Worm (Caenorhabditis elegans) whole organism, L2 larva: ENCODE results near the gene Y53G8AR.9.
"Not testable (repeated sequence)": the region's sequence is repeated elsewhere in the genome, so short reads cannot be mapped to it uniquely, and the experiment has no call there.

Source experiments
- C34F6.9 ChIP-seq: fragments of 150-350 bp; optimal IDR thresholded peaks from 2 replicates; lab custom pipeline; 2014; ENCODE audit warnings: missing biosample characterization, missing genetic modification characterization
- F13H6.1 ChIP-seq: sonication (generic microtip); optimal IDR thresholded peaks from 2 replicates; lab custom pipeline; 2016; ENCODE audit warnings: missing genetic modification characterization, missing compliant biosample characterization
- R02D3.7 ChIP-seq: fragments of 150-350 bp; optimal IDR thresholded peaks from 2 replicates; lab custom pipeline; 2014; ENCODE audit warnings: missing biosample characterization, missing genetic modification characterization
- Y55F3AM.14 ChIP-seq: fragments of 200-800 bp; sonication (Bioruptor generic); optimal IDR thresholded peaks from 2 replicates; lab custom pipeline; 2018; ENCODE audit warnings: mild to moderate bottlenecking, missing genetic modification characterization, missing compliant biosample characterization
- ZK546.5 ChIP-seq: sonication (generic microtip); optimal IDR thresholded peaks from 2 replicates; lab custom pipeline; 2017; ENCODE audit warnings: missing biosample characterization, missing genetic modification characterization
- alr-1 ChIP-seq: fragments of 150-350 bp; optimal IDR thresholded peaks from 2 replicates; lab custom pipeline; 2014; ENCODE audit warnings: missing biosample characterization, missing genetic modification characterization
- aly-2 ChIP-seq: fragments of 150-350 bp; optimal IDR thresholded peaks from 2 replicates; lab custom pipeline; 2014; ENCODE audit warnings: missing biosample characterization, missing genetic modification characterization
- ama-1 ChIP-seq: fragments of 150-350 bp; optimal IDR thresholded peaks from 2 replicates; lab custom pipeline; 2018; ENCODE audit warnings: inconsistent platforms
- blmp-1 ChIP-seq: sonication (generic microtip); optimal IDR thresholded peaks from 2 replicates; lab custom pipeline; 2017; ENCODE audit warnings: missing genetic modification characterization, mild to moderate bottlenecking, missing compliant biosample characterization, antibody characterized with exemption, moderate library complexity; ENCODE audit not compliant: insufficient read depth
- ceh-82 ChIP-seq: fragments of 150-350 bp; optimal IDR thresholded peaks from 2 replicates; lab custom pipeline; 2014; ENCODE audit warnings: missing biosample characterization, missing genetic modification characterization
- crh-2 ChIP-seq: sonication (generic microtip); optimal IDR thresholded peaks from 2 replicates; lab custom pipeline; 2017; ENCODE audit warnings: missing biosample characterization, missing genetic modification characterization
- dmd-4 ChIP-seq: sonication (generic microtip); optimal IDR thresholded peaks from 2 replicates; lab custom pipeline; 2017; ENCODE audit warnings: missing biosample characterization, missing genetic modification characterization
- egl-27 ChIP-seq: sonication (generic microtip); optimal IDR thresholded peaks from 3 replicates; lab custom pipeline; 2017; ENCODE audit warnings: missing biosample characterization, missing genetic modification reagents, missing genetic modification characterization
- elt-1 ChIP-seq: fragments of 150-350 bp; optimal IDR thresholded peaks from 2 replicates; lab custom pipeline; 2014; ENCODE audit warnings: missing biosample characterization, missing genetic modification characterization
- elt-3 ChIP-seq: sonication (generic microtip); optimal IDR thresholded peaks from 2 replicates; lab custom pipeline; 2017; ENCODE audit warnings: missing biosample characterization, missing genetic modification characterization
- fos-1 ChIP-seq: fragments of 150-350 bp; optimal IDR thresholded peaks from 2 replicates; lab custom pipeline; 2014; ENCODE audit warnings: missing biosample characterization, missing genetic modification characterization
- lin-11 ChIP-seq: fragments of 150-350 bp; sonication (generic microtip); optimal IDR thresholded peaks from 2 replicates; lab custom pipeline; 2014; ENCODE audit warnings: missing biosample characterization, missing genetic modification characterization, inconsistent platforms, mixed read lengths
- lin-13 ChIP-seq: fragments of 150-350 bp; optimal IDR thresholded peaks from 2 replicates; lab custom pipeline; 2014; ENCODE audit warnings: missing biosample characterization, missing genetic modification reagents, missing genetic modification characterization
- lin-39 ChIP-seq: fragments of 150-350 bp; optimal IDR thresholded peaks from 2 replicates; lab custom pipeline; 2014; ENCODE audit warnings: missing biosample characterization, missing genetic modification reagents, missing genetic modification characterization
- mab-5 ChIP-seq: fragments of 150-350 bp; optimal IDR thresholded peaks from 2 replicates; lab custom pipeline; 2014; ENCODE audit warnings: missing biosample characterization, missing genetic modification characterization
- mbf-1 ChIP-seq: sonication (generic microtip); optimal IDR thresholded peaks from 2 replicates; lab custom pipeline; 2017; ENCODE audit warnings: missing biosample characterization, missing genetic modification characterization
- nhr-12 ChIP-seq: fragments of 150-350 bp; optimal IDR thresholded peaks from 2 replicates; lab custom pipeline; 2014; ENCODE audit warnings: missing biosample characterization, missing genetic modification characterization
- nhr-129 ChIP-seq: fragments of 150-350 bp; optimal IDR thresholded peaks from 2 replicates; lab custom pipeline; 2014; ENCODE audit warnings: missing biosample characterization, missing genetic modification characterization
- nhr-21 ChIP-seq: fragments of 150-350 bp; optimal IDR thresholded peaks from 2 replicates; lab custom pipeline; 2014; ENCODE audit warnings: missing biosample characterization, missing genetic modification characterization
- nhr-23 ChIP-seq: fragments of 150-350 bp; optimal IDR thresholded peaks from 2 replicates; lab custom pipeline; 2014; ENCODE audit warnings: missing biosample characterization, missing genetic modification reagents, missing genetic modification characterization
- nhr-237 ChIP-seq: fragments of 150-350 bp; optimal IDR thresholded peaks from 2 replicates; lab custom pipeline; 2014; ENCODE audit warnings: missing biosample characterization, missing genetic modification characterization
- nhr-25 ChIP-seq: fragments of 150-350 bp; sonication (generic microtip); optimal IDR thresholded peaks from 3 replicates; lab custom pipeline; 2014; ENCODE audit warnings: missing biosample characterization, missing genetic modification characterization
- nhr-77 ChIP-seq: fragments of 150-350 bp; optimal IDR thresholded peaks from 2 replicates; lab custom pipeline; 2014; ENCODE audit warnings: missing biosample characterization, missing genetic modification characterization
- sem-4 ChIP-seq: fragments of 150-350 bp; optimal IDR thresholded peaks from 2 replicates; lab custom pipeline; 2014; ENCODE audit warnings: missing biosample characterization, missing genetic modification reagents, missing genetic modification characterization
- skn-1 ChIP-seq: sonication (generic microtip); optimal IDR thresholded peaks from 2 replicates; lab custom pipeline; 2017; ENCODE audit warnings: missing biosample characterization, missing genetic modification characterization
- sma-3 ChIP-seq: sonication (generic microtip); optimal IDR thresholded peaks from 2 replicates; lab custom pipeline; 2016; ENCODE audit warnings: missing genetic modification reagents, missing genetic modification characterization, missing compliant biosample characterization
- sma-9 ChIP-seq, 2 experiments: fragments of 150-350 bp in 1 of 2; sonication (generic microtip) in 1 of 2; optimal IDR thresholded peaks; 2 replicates each; lab custom pipeline; 2014 to 2016; ENCODE audit warnings: missing genetic modification characterization in 2 of 2, mild to moderate bottlenecking in 1 of 2, missing biosample characterization in 1 of 2, missing compliant biosample characterization in 1 of 2, missing genetic modification reagents in 1 of 2, moderate library complexity in 1 of 2
- unc-39 ChIP-seq: fragments of 150-350 bp; optimal IDR thresholded peaks from 2 replicates; lab custom pipeline; 2014; ENCODE audit warnings: missing biosample characterization, missing genetic modification characterization
- unc-55 ChIP-seq: fragments of 150-350 bp; sonication (generic microtip); optimal IDR thresholded peaks from 3 replicates; lab custom pipeline; 2014; ENCODE audit warnings: missing biosample characterization, missing genetic modification reagents, missing genetic modification characterization
- zag-1 ChIP-seq: fragments of 150-350 bp; optimal IDR thresholded peaks from 2 replicates; lab custom pipeline; 2014; ENCODE audit warnings: missing biosample characterization, missing genetic modification characterization
- ztf-1 ChIP-seq: fragments of 200-800 bp; sonication (Bioruptor generic); conservative IDR thresholded peaks from 2 replicates; pipeline ENCODE4 v1.3.6; 2022; ENCODE audit warnings: missing genetic modification characterization, missing compliant biosample characterization
- ztf-11 ChIP-seq: sonication (generic microtip); optimal IDR thresholded peaks from 2 replicates; lab custom pipeline; 2017; ENCODE audit warnings: missing biosample characterization, missing genetic modification characterization
- ztf-4 ChIP-seq: fragments of 150-350 bp; optimal IDR thresholded peaks from 2 replicates; lab custom pipeline; 2014; ENCODE audit warnings: missing biosample characterization, missing genetic modification characterization

Gene Y53G8AR.9

DNA sequence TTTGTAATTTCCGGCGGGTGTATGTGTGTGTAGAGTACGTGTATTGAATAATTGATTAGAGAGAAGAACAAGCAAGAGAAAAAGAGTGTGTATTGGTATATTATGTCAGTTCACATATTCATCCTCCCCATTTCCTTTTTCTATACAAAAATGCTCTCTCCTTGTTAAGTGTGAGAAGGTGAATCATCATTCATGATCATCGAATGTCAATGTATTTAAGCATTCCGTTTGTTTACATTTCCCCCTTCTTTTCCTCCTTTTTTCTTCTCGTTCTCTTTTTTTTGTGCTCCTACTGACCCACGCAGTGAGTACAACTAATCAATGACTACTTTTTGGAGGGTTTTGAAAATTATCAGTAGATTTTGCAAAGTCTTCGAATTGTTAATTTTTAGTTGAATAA, 22.4 kb upstream of the Y53G8AR.9 start:
- TF ChIP-seq nhr-21 (no peak), nhr-237 (tag; lab: Kevin White, UChicago) (no peak), sma-9 (GFP tag; optimal IDR thresholded peaks at IDR 0.05; lab: Kevin White, UChicago) (no peak), sma-9 (tag; optimal IDR thresholded peaks at IDR 0.05; lab: Kevin White, UChicago) (no peak), fos-1 (tag; lab: Kevin White, UChicago) (peak; percentile 86), lin-13 (no peak), C34F6.9 (tag; lab: Kevin White, UChicago) (no peak)

DNA sequence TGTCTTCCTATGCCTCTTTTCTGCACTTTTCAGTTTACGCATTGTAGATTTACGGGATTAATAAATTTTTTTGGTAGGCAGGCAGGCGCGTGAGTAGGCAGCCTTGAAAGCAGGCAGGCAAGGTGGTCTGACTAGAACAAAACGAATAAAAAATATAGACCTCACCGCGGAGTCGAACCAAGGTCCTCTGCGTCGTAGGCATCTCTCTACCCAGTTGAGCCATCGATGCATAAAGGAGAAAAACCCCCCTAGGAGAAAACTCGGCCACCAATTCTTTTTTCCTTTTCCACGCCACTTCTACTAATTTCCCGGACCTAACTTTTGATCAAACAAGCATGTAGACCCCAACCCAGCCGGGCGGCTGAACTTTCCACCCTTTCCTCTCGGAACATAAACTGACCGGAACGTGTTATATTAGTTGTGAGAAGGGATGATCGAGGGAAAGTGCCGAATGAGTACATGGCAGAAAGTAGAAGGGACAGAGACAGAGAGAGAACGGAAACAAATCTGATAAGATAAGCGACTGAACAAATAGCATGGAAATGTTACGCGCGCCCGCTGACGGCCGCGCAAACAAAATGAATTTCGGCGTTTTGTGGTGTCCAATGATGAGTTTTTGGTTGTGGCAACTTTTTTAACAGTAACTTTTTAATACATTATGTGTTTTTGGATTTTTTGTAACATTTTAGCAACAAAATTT, 18.4 kb upstream of the Y53G8AR.9 start:
- peak; percentile 37 for TF ChIP-seq sma-3 (GFP tag; lab: Kevin White, UChicago)
- no peak for TF ChIP-seq dmd-4 (tag; lab: Kevin White, UChicago)
- TF ChIP-seq sma-9 (GFP tag; optimal IDR thresholded peaks at IDR 0.05; lab: Kevin White, UChicago) = peak; percentile 73
- no peak for TF ChIP-seq sma-9 (tag; optimal IDR thresholded peaks at IDR 0.05; lab: Kevin White, UChicago)
- no peak for TF ChIP-seq elt-3
- TF ChIP-seq fos-1 (tag; lab: Kevin White, UChicago) = peak; percentile 86
- peak; percentile 15 for TF ChIP-seq F13H6.1 (tag; lab: Kevin White, UChicago)
- TF ChIP-seq unc-55 (GFP tag; lab: Kevin White, UChicago) = no peak
- peak; percentile 32 for TF ChIP-seq nhr-21
- TF ChIP-seq lin-11 (tag; lab: Kevin White, UChicago) = no peak
- no peak for TF ChIP-seq ama-1 (lab: Kevin White, UChicago)
- TF ChIP-seq blmp-1 = peak; percentile 19

DNA sequence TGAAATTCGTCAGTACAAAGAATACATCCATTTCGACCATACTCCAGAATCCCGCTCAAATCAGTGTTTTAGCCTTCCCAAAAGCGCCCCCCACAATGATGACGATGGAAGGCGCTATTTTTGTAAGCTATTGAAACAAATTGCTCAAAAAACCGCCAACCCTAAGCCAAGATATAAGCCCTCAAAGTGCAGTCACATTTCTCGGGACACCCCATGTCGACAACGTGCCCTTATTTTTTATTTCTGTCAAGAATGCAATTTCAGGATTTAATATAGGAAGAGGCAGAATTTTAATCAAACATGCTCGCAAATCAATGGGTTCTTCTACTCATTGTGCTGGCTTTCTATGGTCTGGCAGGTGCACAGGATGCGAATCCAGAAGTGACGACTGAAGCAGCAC, 11.7 kb upstream of the Y53G8AR.9 start, which contains the start of gene Y53G8AR.1:
TSS of gene Y53G8AR.1 (plus strand) at position 301 of the 400 bp plus-strand sequence.
- TF ChIP-seq ztf-4, R02D3.7, ztf-11: not testable (repeated sequence)

DNA sequence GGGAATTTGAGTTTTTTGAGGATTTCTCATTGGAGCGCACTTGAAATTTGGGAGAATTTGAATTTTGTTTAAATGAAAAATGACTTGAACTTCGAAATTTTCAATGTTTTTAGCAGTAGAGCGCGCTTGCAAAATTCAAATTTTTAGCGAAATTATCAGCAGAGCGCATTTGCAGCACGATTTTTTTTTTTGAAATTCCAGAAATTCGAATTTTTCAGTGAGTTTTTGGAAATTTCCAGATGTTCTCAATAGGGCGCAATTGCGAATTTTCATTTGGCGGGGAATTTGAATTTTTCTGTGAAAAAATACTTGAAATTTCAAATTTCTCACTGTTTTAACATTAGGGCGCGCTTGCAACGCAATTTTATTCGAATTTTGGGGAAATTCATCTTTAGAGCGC, 10.7 kb upstream of the Y53G8AR.9 start:
- TF ChIP-seq nhr-12 (tag; lab: Kevin White, UChicago) (no peak), skn-1 (tag; lab: Kevin White, UChicago) (no peak), ztf-11 (no peak), elt-1 (no peak), blmp-1 (no peak)

DNA sequence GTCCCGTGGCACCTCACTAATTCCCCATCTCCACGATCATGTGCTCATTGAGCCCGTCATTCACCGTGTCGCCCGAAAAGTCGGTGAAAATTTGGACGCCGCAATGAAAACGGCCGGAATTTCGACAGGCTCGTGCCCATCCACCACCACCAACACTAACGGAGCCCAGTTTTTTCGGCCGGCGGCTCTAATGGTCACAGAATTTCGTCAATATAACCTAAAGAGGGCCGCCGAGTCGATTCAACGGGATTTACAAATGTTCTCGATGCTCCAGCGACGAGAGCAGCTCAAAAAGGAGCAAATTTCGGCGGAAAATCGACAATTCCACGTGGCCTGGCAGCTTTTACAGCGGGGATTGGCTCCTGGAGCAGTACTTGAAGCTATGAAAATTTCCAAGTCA, 8.4 kb upstream of the Y53G8AR.9 start:
- no peak for TF ChIP-seq fos-1 (tag; lab: Kevin White, UChicago)
- TF ChIP-seq nhr-25 (tag; lab: Kevin White, UChicago) = no peak
- no peak for TF ChIP-seq lin-11 (tag; lab: Kevin White, UChicago)
- no peak for TF ChIP-seq lin-39 (tag; lab: Kevin White, UChicago)
- no peak for TF ChIP-seq C34F6.9 (tag; lab: Kevin White, UChicago)
- TF ChIP-seq aly-2 = no peak
- no peak for TF ChIP-seq ztf-11
- no peak for TF ChIP-seq crh-2 (tag; lab: Kevin White, UChicago)

DNA sequence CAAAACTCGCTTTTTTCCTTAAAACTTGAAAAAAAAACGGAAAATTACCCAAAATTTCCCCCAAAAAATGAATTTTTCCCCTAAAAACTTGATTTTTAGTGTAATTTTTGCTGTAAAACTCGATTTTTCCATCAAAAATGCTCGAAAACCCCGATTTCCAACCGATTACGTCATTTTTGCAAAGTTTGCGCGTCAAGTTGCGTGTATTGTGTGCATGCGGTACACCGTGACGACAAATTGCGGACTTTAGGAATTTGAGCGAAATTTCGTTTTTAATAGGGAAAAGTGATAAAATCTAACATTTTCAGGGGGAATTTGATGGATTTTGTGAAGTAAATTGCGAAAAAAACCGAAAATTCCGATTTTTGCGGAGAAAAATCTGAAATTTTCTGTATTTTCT, 2.9 kb upstream of the Y53G8AR.9 start:
- TF ChIP-seq mbf-1 (tag; lab: Kevin White, UChicago) = no peak
- no peak for TF ChIP-seq alr-1 (tag; lab: Kevin White, UChicago)
- TF ChIP-seq nhr-77 (tag; lab: Kevin White, UChicago) = no peak
- TF ChIP-seq elt-3 = no peak
- no peak for TF ChIP-seq Y55F3AM.14 (GFP tag; lab: Kevin White, UChicago)
- TF ChIP-seq lin-11 (tag; lab: Kevin White, UChicago) = no peak
- TF ChIP-seq zag-1 (tag; lab: Kevin White, UChicago) = no peak
- TF ChIP-seq aly-2 = no peak
- no peak for TF ChIP-seq blmp-1
- TF ChIP-seq ama-1 (lab: Kevin White, UChicago) = peak; percentile 44
- TF ChIP-seq R02D3.7 = no peak
- peak; percentile 80 for TF ChIP-seq unc-55 (GFP tag; lab: Kevin White, UChicago)
- no peak for TF ChIP-seq ceh-82 (tag; lab: Kevin White, UChicago)
- TF ChIP-seq fos-1 (tag; lab: Kevin White, UChicago) = peak; percentile 43
- TF ChIP-seq ztf-1 (GFP tag; lab: Robert Waterston, UW) = no peak
- peak; percentile 93 for TF ChIP-seq nhr-129 (tag; lab: Kevin White, UChicago)
- no peak for TF ChIP-seq mab-5 (tag; lab: Kevin White, UChicago)
- TF ChIP-seq nhr-21 = no peak
- no peak for TF ChIP-seq sma-9 (GFP tag; optimal IDR thresholded peaks at IDR 0.05; lab: Kevin White, UChicago)
- TF ChIP-seq sma-9 (tag; optimal IDR thresholded peaks at IDR 0.05; lab: Kevin White, UChicago) = no peak
- no peak for TF ChIP-seq lin-39 (tag; lab: Kevin White, UChicago)
- TF ChIP-seq ZK546.5 = no peak
- TF ChIP-seq sma-3 (GFP tag; lab: Kevin White, UChicago) = peak; percentile 35
- no peak for TF ChIP-seq unc-39 (tag; lab: Kevin White, UChicago)
- no peak for TF ChIP-seq egl-27 (tag; lab: Kevin White, UChicago)
- TF ChIP-seq dmd-4 (tag; lab: Kevin White, UChicago) = no peak
- TF ChIP-seq nhr-25 (tag; lab: Kevin White, UChicago) = peak; percentile 56
- no peak for TF ChIP-seq sem-4 (tag; lab: Kevin White, UChicago)
- TF ChIP-seq lin-13 = peak; percentile 54
- no peak for TF ChIP-seq skn-1 (tag; lab: Kevin White, UChicago)
- TF ChIP-seq nhr-23 (tag; lab: Kevin White, UChicago) = no peak
- peak; percentile 42 for TF ChIP-seq crh-2 (tag; lab: Kevin White, UChicago)
- no peak for TF ChIP-seq elt-1
